Fruit fly (Drosophila melanogaster) whole organism, embryonic: ENCODE measurements around the gene DCTN1-p150.

Source experiments
- CG10267 ChIP-seq: fragments of 200-800 bp; sonication (Bioruptor generic); optimal IDR thresholded peaks from 2 replicates; lab custom pipeline; 2018; ENCODE audit warnings: missing biosample characterization, mild to moderate bottlenecking, missing genetic modification characterization, moderate library complexity
- CG10366 ChIP-seq: fragments of 200-800 bp; sonication (Bioruptor generic); IDR thresholded peaks from 2 replicates; pipeline ENCODE4 v1.3.6; 2022; ENCODE audit warnings: missing biosample characterization, missing genetic modification characterization
- CG11456 ChIP-seq: fragments of 200-800 bp; sonication (Bioruptor generic); IDR thresholded peaks from 3 replicates; pipeline ENCODE4 v1.3.6; 2022; ENCODE audit warnings: missing biosample characterization, missing genetic modification characterization
- CG15269 ChIP-seq: fragments of 200-800 bp; sonication (Bioruptor generic); optimal IDR thresholded peaks from 2 replicates; lab custom pipeline; 2018; ENCODE audit warnings: missing biosample characterization, mild to moderate bottlenecking, missing genetic modification characterization, moderate library complexity
- CG16863 ChIP-seq: fragments of 200-800 bp; sonication (Bioruptor generic); optimal IDR thresholded peaks from 3 replicates; lab custom pipeline; 2016; ENCODE audit warnings: missing biosample characterization, missing genetic modification characterization
- CG17359 ChIP-seq: fragments of 200-800 bp; sonication (Bioruptor generic); optimal IDR thresholded peaks from 3 replicates; lab custom pipeline; 2018; ENCODE audit warnings: missing biosample characterization, mild to moderate bottlenecking, missing genetic modification characterization, moderate library complexity
- CG17829 ChIP-seq: fragments of 200-800 bp; optimal IDR thresholded peaks from 2 replicates; lab custom pipeline; 2019; ENCODE audit warnings: missing biosample characterization, mild to moderate bottlenecking, missing genetic modification characterization, moderate library complexity
- CG3163 ChIP-seq: fragments of 200-800 bp; sonication (Bioruptor generic); optimal IDR thresholded peaks from 3 replicates; lab custom pipeline; 2016; ENCODE audit warnings: missing biosample characterization, missing genetic modification characterization
- CG33213 ChIP-seq: fragments of 200-800 bp; sonication (Bioruptor generic); optimal IDR thresholded peaks from 3 replicates; lab custom pipeline; 2016; ENCODE audit warnings: missing biosample characterization, missing genetic modification characterization
- CG5245 ChIP-seq: fragments of 200-800 bp; sonication (Bioruptor generic); optimal IDR thresholded peaks from 3 replicates; lab custom pipeline; 2016; ENCODE audit warnings: missing biosample characterization, missing genetic modification characterization
- CG6175 ChIP-seq: fragments of 200-800 bp; sonication (Bioruptor generic); IDR thresholded peaks from 3 replicates; pipeline ENCODE4 v1.3.6; 2022; ENCODE audit warnings: missing biosample characterization, missing genetic modification characterization
- CG9215 ChIP-seq: fragments of 200-800 bp; sonication (Bioruptor generic); IDR thresholded peaks from 2 replicates; pipeline ENCODE4 v1.3.6; 2022; ENCODE audit warnings: missing biosample characterization, missing genetic modification characterization
- CG9437 ChIP-seq: fragments of 200-800 bp; sonication (Bioruptor generic); optimal IDR thresholded peaks from 2 replicates; lab custom pipeline; 2018; ENCODE audit warnings: missing biosample characterization, mild to moderate bottlenecking, missing genetic modification characterization
- CG9876 ChIP-seq: fragments of 200-800 bp; sonication (Bioruptor generic); optimal IDR thresholded peaks from 2 replicates; lab custom pipeline; 2016; ENCODE audit warnings: missing biosample characterization, missing genetic modification characterization
- CTCF ChIP-seq: fragments of 200-800 bp; sonication (Bioruptor generic); optimal IDR thresholded peaks from 2 replicates; lab custom pipeline; 2017; ENCODE audit warnings: missing biosample characterization, mild to moderate bottlenecking, missing genetic modification characterization, moderate library complexity
- Dbx ChIP-seq: fragments of 200-800 bp; sonication (Bioruptor generic); IDR thresholded peaks from 3 replicates; pipeline ENCODE4 v1.3.6; 2022; ENCODE audit warnings: missing biosample characterization, missing genetic modification characterization
- Deaf1 ChIP-seq: fragments of 200-800 bp; optimal IDR thresholded peaks from 3 replicates; lab custom pipeline; 2019; ENCODE audit warnings: missing biosample characterization, mild to moderate bottlenecking, missing genetic modification characterization, moderate library complexity
- Dll ChIP-seq: fragments of 200-800 bp; sonication (Bioruptor generic); IDR thresholded peaks from 4 replicates; pipeline ENCODE4 v1.3.6; 2022; ENCODE audit warnings: missing biosample characterization, missing genetic modification characterization; ENCODE audit not compliant: partially characterized antibody
- Doc2 ChIP-seq: fragments of 200-800 bp; sonication (Bioruptor generic); IDR thresholded peaks from 2 replicates; pipeline ENCODE4 v1.3.6; 2022; ENCODE audit warnings: missing biosample characterization, missing genetic modification characterization
- Doc3 ChIP-seq: fragments of 200-800 bp; sonication (Bioruptor generic); IDR thresholded peaks from 3 replicates; pipeline ENCODE4 v1.3.6; 2022; ENCODE audit warnings: missing biosample characterization, missing genetic modification characterization; ENCODE audit not compliant: partially characterized antibody
- Fer1 ChIP-seq: fragments of 200-800 bp; sonication (Bioruptor generic); optimal IDR thresholded peaks from 2 replicates; lab custom pipeline; 2017; ENCODE audit warnings: missing biosample characterization, mild to moderate bottlenecking, missing genetic modification characterization
- Gsc ChIP-seq: fragments of 200-800 bp; sonication (Bioruptor generic); IDR thresholded peaks from 2 replicates; pipeline ENCODE4 v1.3.6; 2022; ENCODE audit warnings: missing biosample characterization, missing genetic modification characterization
- HLH3B ChIP-seq: fragments of 200-800 bp; sonication (Bioruptor generic); IDR thresholded peaks from 2 replicates; pipeline ENCODE4 v1.3.6; 2022; ENCODE audit warnings: missing biosample characterization, missing genetic modification characterization
- Lhr ChIP-seq: fragments of 200-800 bp; sonication (Bioruptor generic); optimal IDR thresholded peaks from 3 replicates; lab custom pipeline; 2017; ENCODE audit warnings: mild to moderate bottlenecking, missing biosample characterization, missing genetic modification reagents, missing genetic modification characterization
- MBD-R2 ChIP-seq: fragments of 200-800 bp; sonication (Bioruptor generic); IDR thresholded peaks from 2 replicates; pipeline ENCODE4 v1.3.6; 2022; ENCODE audit warnings: missing biosample characterization, missing genetic modification characterization
- Med ChIP-seq: fragments of 200-800 bp; sonication (Bioruptor generic); peaks from one replicate; lab custom pipeline; 2016; ENCODE audit warnings: missing biosample characterization, missing genetic modification characterization, mild to moderate bottlenecking, inconsistent platforms, moderate library complexity
- Oaz ChIP-seq: fragments of 200-800 bp; sonication (Bioruptor generic); IDR thresholded peaks from 2 replicates; pipeline ENCODE4 v1.3.6; 2022; ENCODE audit warnings: missing biosample characterization, missing genetic modification characterization
- Rfx ChIP-seq: fragments of 200-800 bp; sonication (Bioruptor generic); IDR thresholded peaks from 2 replicates; pipeline ENCODE4 v1.3.6; 2022; ENCODE audit warnings: missing biosample characterization, missing genetic modification characterization
- Rx ChIP-seq: fragments of 200-800 bp; sonication (Bioruptor generic); IDR thresholded peaks from 2 replicates; pipeline ENCODE4 v1.3.6; 2022; ENCODE audit warnings: missing biosample characterization, missing genetic modification characterization
- Sin3A ChIP-seq: fragments of >200 bp; optimal IDR thresholded peaks from 2 replicates; lab custom pipeline; 2018
- Xrp1 ChIP-seq: fragments of 200-800 bp; sonication (Bioruptor generic); IDR thresholded peaks from 2 replicates; pipeline ENCODE4 v1.3.6; 2022; ENCODE audit warnings: missing biosample characterization, missing genetic modification characterization
- az2 ChIP-seq: fragments of 200-800 bp; sonication (Bioruptor generic); optimal IDR thresholded peaks from 3 replicates; lab custom pipeline; 2016; ENCODE audit warnings: missing biosample characterization, missing genetic modification characterization
- bigmax ChIP-seq: fragments of 200-800 bp; sonication (Bioruptor generic); optimal IDR thresholded peaks from 2 replicates; lab custom pipeline; 2018; ENCODE audit warnings: missing biosample characterization, mild to moderate bottlenecking, missing genetic modification characterization
- dmrt11E ChIP-seq: fragments of 200-800 bp; sonication (Bioruptor generic); optimal IDR thresholded peaks from 3 replicates; lab custom pipeline; 2018; ENCODE audit warnings: missing biosample characterization, mild to moderate bottlenecking, missing genetic modification characterization, moderate library complexity
- fu2 ChIP-seq: fragments of 200-800 bp; sonication (Bioruptor generic); optimal IDR thresholded peaks from 2 replicates; lab custom pipeline; 2016; ENCODE audit warnings: missing biosample characterization, missing genetic modification characterization
- lov ChIP-seq, 2 experiments: fragments of 200-800 bp in 1 of 2; fragments of >200 bp in 1 of 2; sonication (Bioruptor generic) in 1 of 2; IDR thresholded peaks in 1 of 2; optimal IDR thresholded peaks in 1 of 2; 2 replicates in 1 of 2; 3 replicates in 1 of 2; pipeline versions ENCODE4 v1.3.6 to Lab custom; 2017 to 2022; ENCODE audit warnings: missing biosample characterization in 1 of 2, missing genetic modification characterization in 1 of 2
- maf-S ChIP-seq: fragments of 200-800 bp; sonication (Bioruptor generic); optimal IDR thresholded peaks from 2 replicates; lab custom pipeline; 2016; ENCODE audit warnings: missing biosample characterization, missing genetic modification characterization
- mam ChIP-seq: fragments of 200-800 bp; sonication (Bioruptor generic); optimal IDR thresholded peaks from 3 replicates; lab custom pipeline; 2016; ENCODE audit warnings: missing biosample characterization, missing genetic modification characterization
- odd ChIP-seq: fragments of 200-800 bp; sonication (Bioruptor generic); optimal IDR thresholded peaks from 2 replicates; lab custom pipeline; 2017; ENCODE audit warnings: missing biosample characterization, mild to moderate bottlenecking, missing genetic modification characterization
- pnt ChIP-seq: fragments of 200-800 bp; sonication (Bioruptor generic); optimal IDR thresholded peaks from 3 replicates; lab custom pipeline; 2016; ENCODE audit warnings: missing biosample characterization, missing genetic modification characterization
- prd ChIP-seq, 3 experiments: fragments of >200 bp in 2 of 3; fragments of 200-800 bp in 1 of 3; sonication (Bioruptor generic) in 1 of 3; optimal IDR thresholded peaks in 2 of 3; IDR thresholded peaks in 1 of 3; 2 replicates in 2 of 3; 3 replicates in 1 of 3; pipeline versions ENCODE4 v1.3.6 to Lab custom; 2017 to 2022; ENCODE audit warnings: missing biosample characterization in 1 of 3, missing genetic modification characterization in 1 of 3
- pros ChIP-seq: fragments of 200-800 bp; sonication (Bioruptor generic); optimal IDR thresholded peaks from 3 replicates; lab custom pipeline; 2019; ENCODE audit warnings: missing biosample characterization, mild to moderate bottlenecking, missing genetic modification characterization, moderate library complexity
- pum ChIP-seq: fragments of 200-800 bp; sonication (Bioruptor generic); optimal IDR thresholded peaks from 2 replicates; lab custom pipeline; 2016; ENCODE audit warnings: missing biosample characterization, missing genetic modification characterization
- sd ChIP-seq: fragments of 200-800 bp; sonication (Bioruptor generic); optimal IDR thresholded peaks from 3 replicates; lab custom pipeline; 2018; ENCODE audit warnings: missing biosample characterization, mild to moderate bottlenecking, missing genetic modification characterization, moderate library complexity
- seq ChIP-seq: fragments of 200-800 bp; sonication (Bioruptor generic); IDR thresholded peaks from 2 replicates; pipeline ENCODE4 v1.3.6; 2022; ENCODE audit warnings: missing biosample characterization, missing genetic modification characterization
- sisA ChIP-seq: fragments of 200-800 bp; sonication (Bioruptor generic); IDR thresholded peaks from 2 replicates; pipeline ENCODE4 v1.3.6; 2022; ENCODE audit warnings: missing biosample characterization, missing genetic modification characterization
- slbo ChIP-seq: fragments of 200-800 bp; sonication (Bioruptor generic); IDR thresholded peaks from 2 replicates; pipeline ENCODE4 v1.3.6; 2022; ENCODE audit warnings: missing biosample characterization, missing genetic modification characterization
- trh ChIP-seq: fragments of 200-800 bp; sonication (Bioruptor generic); optimal IDR thresholded peaks from 2 replicates; lab custom pipeline; 2016; ENCODE audit warnings: missing biosample characterization, missing genetic modification characterization
- zfh1 ChIP-seq: fragments of 200-800 bp; sonication (Bioruptor generic); IDR thresholded peaks from 3 replicates; pipeline ENCODE4 v1.3.6; 2022; ENCODE audit warnings: missing biosample characterization, missing genetic modification characterization

DCTN1-p150 gene

dm6 chr3L:13928769-13929594 lies at the start of gene DCTN1-p150, which contains the start of gene CG8833 (continued):
- TF ChIP-seq sisA (GFP tag; lab: Robert Waterston, UW) (peak; percentile 29; the same call in 1 of the 2 replicates), mam (peak; percentile 58), Med (GFP tag; lab: Kevin White, UChicago) (peak; percentile 84), pnt (GFP tag; lab: Kevin White, UChicago) (peak; percentile 15), fu2 (peak; percentile 42), Xrp1 (GFP tag; lab: Robert Waterston, UW) (0 out of 2 replicates have a peak, but pooled peaks have one; percentile 16), odd (GFP tag; lab: Kevin White, UChicago) (peak; percentile 41), pum (peak; percentile 4), Fer1 (GFP tag; lab: Kevin White, UChicago) (no peak), Dll (peak; percentile 67; the same call in 3 of the 4 replicates), trh (GFP tag; lab: Kevin White, UChicago) (no peak), seq (GFP tag; lab: Robert Waterston, UW) (0 out of 2 replicates have a peak, but pooled peaks have one; percentile 14), zfh1 (GFP tag; lab: Robert Waterston, UW) (0 out of 3 replicates have a peak, but pooled peaks have one; percentile 10), CTCF (GFP tag; lab: Kevin White, UChicago) (no peak), pros (no peak), CG6175 (GFP tag; lab: Robert Waterston, UW) (no peak), az2 (GFP tag; lab: Kevin White, UChicago) (peak; percentile 34), CG10267 (tag; lab: Kevin White, UChicago) (peak; percentile 46), lov (optimal IDR thresholded peaks at IDR 0.05; lab: Kevin White, UChicago) (no peak), lov (GFP tag; IDR thresholded peaks at IDR 0.05; lab: Robert Waterston, UW) (no peak), Dbx (0 out of 3 replicates have a peak, but pooled peaks have one; percentile 16), Oaz (no peak), CG9437 (peak; percentile 2), CG5245 (peak; percentile 16), Gsc (GFP tag; lab: Robert Waterston, UW) (no peak), CG9876 (GFP tag; lab: Kevin White, UChicago) (peak; percentile 18), Deaf1 (tag; lab: Kevin White, UChicago) (no peak), CG17359 (no peak), CG15269 (tag; lab: Kevin White, UChicago) (no peak), bigmax (GFP tag; lab: Kevin White, UChicago) (no peak), Rfx (GFP tag; lab: Robert Waterston, UW) (peak; percentile 69), CG11456 (GFP tag; lab: Robert Waterston, UW) (peak; percentile 54; the same call in 2 of the 3 replicates), HLH3B (peak; percentile 19; the same call in 1 of the 2 replicates), CG3163 (GFP tag; lab: Kevin White, UChicago) (no peak), MBD-R2 (GFP tag; lab: Robert Waterston, UW) (peak; percentile 68), CG33213 (GFP tag; lab: Kevin White, UChicago) (peak; percentile 18), Lhr (GFP tag; lab: Kevin White, UChicago) (no peak), Sin3A (lab: Kevin White, UChicago) (no peak), prd (optimal IDR thresholded peaks at IDR 0.05; lab: Kevin White, UChicago) (no peak), prd (GFP tag; IDR thresholded peaks at IDR 0.05; lab: Robert Waterston, UW) (peak; percentile 45; the same call in 1 of the 3 replicates), Doc3 (GFP tag; lab: Robert Waterston, UW) (peak; percentile 32; the same call in 1 of the 3 replicates), Rx (GFP tag; lab: Robert Waterston, UW) (no peak), CG16863 (GFP tag; lab: Kevin White, UChicago) (peak; percentile 4), Doc2 (GFP tag; lab: Robert Waterston, UW) (no peak), sd (tag; lab: Kevin White, UChicago) (peak; percentile 47), slbo (GFP tag; lab: Robert Waterston, UW) (peak; percentile 80), CG9215 (GFP tag; lab: Robert Waterston, UW) (0 out of 2 replicates have a peak, but pooled peaks have one; percentile 34), CG10366 (peak; percentile 48; the same call in 1 of the 2 replicates), maf-S (GFP tag; lab: Kevin White, UChicago) (no peak), CG17829 (tag; lab: Kevin White, UChicago) (peak; percentile 21), dmrt11E (peak; percentile 35)
